Fruit fly (Drosophila melanogaster) whole organism: Measurements from ENCODE around the gene PXo.

Experiments
- Dll ChIP-seq: fragments of >200 bp; optimal IDR thresholded peaks from 2 replicates; lab custom pipeline; 2017
- pan ChIP-seq: fragments of >200 bp; optimal IDR thresholded peaks from 2 replicates; lab custom pipeline; 2017

dm6 chr3L:5922005-5922685 lies 1.0 kb upstream of the PXo start, which contains the start of gene CG32407:
- TF ChIP-seq Dll (lab: Kevin White, UChicago) = no peak
- no peak for TF ChIP-seq pan (lab: Kevin White, UChicago)
